Worm (Caenorhabditis elegans) whole organism, midembryonic: Measurements from ENCODE around the gene zmp-5.

Experiments used
- T22C8.4 ChIP-seq: fragments of 200-800 bp; sonication (Bioruptor generic); IDR thresholded peaks from 2 replicates; pipeline ENCODE4 v1.3.6; 2022; ENCODE audit warnings: missing genetic modification characterization, missing compliant biosample characterization
- cog-1 ChIP-seq: sonication (generic microtip); optimal IDR thresholded peaks from 2 replicates; lab custom pipeline; 2016; ENCODE audit warnings: missing genetic modification characterization, missing compliant biosample characterization
- flt-1 ChIP-seq: fragments of 200-800 bp; sonication (Bioruptor generic); IDR thresholded peaks from 2 replicates; pipeline ENCODE4 v1.3.6; 2022; ENCODE audit warnings: missing genetic modification characterization, missing compliant biosample characterization
- ref-1 ChIP-seq: fragments of 200-800 bp; sonication (Bioruptor generic); conservative IDR thresholded peaks from 2 replicates; pipeline ENCODE4 v1.3.6; 2022; ENCODE audit warnings: missing genetic modification reagents, missing genetic modification characterization, missing compliant biosample characterization
- tab-1 ChIP-seq: fragments of 200-800 bp; sonication (Bioruptor generic); IDR thresholded peaks from 2 replicates; pipeline ENCODE4 v1.3.6; 2022; ENCODE audit warnings: missing genetic modification characterization, missing compliant biosample characterization
- ztf-23 ChIP-seq: fragments of 200-800 bp; sonication (Bioruptor generic); IDR thresholded peaks from 2 replicates; pipeline ENCODE4 v1.3.6; 2022; ENCODE audit warnings: missing genetic modification reagents, missing genetic modification characterization, missing compliant biosample characterization
- ztf-29 ChIP-seq: fragments of 200-800 bp; sonication (Bioruptor generic); IDR thresholded peaks from 2 replicates; pipeline ENCODE4 v1.3.6; 2022; ENCODE audit warnings: missing genetic modification reagents, missing genetic modification characterization, missing compliant biosample characterization

ce11 chrX:12645846-12646245 lies 1.1 kb upstream of the zmp-5 start:
- TF ChIP-seq ztf-23 (GFP tag; lab: Robert Waterston, UW): no peak
- no peak for TF ChIP-seq ref-1 (GFP tag; lab: Robert Waterston, UW)
- no peak for TF ChIP-seq flt-1 (GFP tag; lab: Robert Waterston, UW)
- TF ChIP-seq T22C8.4 (GFP tag; lab: Robert Waterston, UW): no peak
- no peak for TF ChIP-seq cog-1
- no peak for TF ChIP-seq tab-1 (GFP tag; lab: Robert Waterston, UW)
- no peak for TF ChIP-seq ztf-29 (GFP tag; lab: Robert Waterston, UW)
